Worm (Caenorhabditis elegans) whole organism, mixed stage, embryonic: ENCODE measurements around the gene T24C12.1.

Experiments
- bed-3 ChIP-seq: fragments of 200-800 bp; sonication (Bioruptor generic); optimal IDR thresholded peaks from 3 replicates; lab custom pipeline; 2018; ENCODE audit warnings: mild to moderate bottlenecking, missing genetic modification characterization, moderate library complexity, missing compliant biosample characterization
- elt-3 ChIP-seq: fragments of 150-350 bp; optimal IDR thresholded peaks from 2 replicates; lab custom pipeline; 2014; ENCODE audit warnings: missing biosample characterization, missing genetic modification characterization
- lin-13 ChIP-seq: fragments of 150-350 bp; optimal IDR thresholded peaks from 2 replicates; lab custom pipeline; 2014; ENCODE audit warnings: missing biosample characterization, missing genetic modification characterization
- mep-1 ChIP-seq: fragments of 150-350 bp; optimal IDR thresholded peaks from 2 replicates; lab custom pipeline; 2017; ENCODE audit warnings: missing biosample characterization, missing genetic modification reagents, missing genetic modification characterization, inconsistent platforms
- nhr-237 ChIP-seq: fragments of 150-350 bp; optimal IDR thresholded peaks from 2 replicates; lab custom pipeline; 2014; ENCODE audit warnings: missing biosample characterization, missing genetic modification characterization
- nhr-28 ChIP-seq: fragments of 150-350 bp; optimal IDR thresholded peaks from 2 replicates; lab custom pipeline; 2014; ENCODE audit warnings: missing biosample characterization, missing genetic modification characterization

DNA sequence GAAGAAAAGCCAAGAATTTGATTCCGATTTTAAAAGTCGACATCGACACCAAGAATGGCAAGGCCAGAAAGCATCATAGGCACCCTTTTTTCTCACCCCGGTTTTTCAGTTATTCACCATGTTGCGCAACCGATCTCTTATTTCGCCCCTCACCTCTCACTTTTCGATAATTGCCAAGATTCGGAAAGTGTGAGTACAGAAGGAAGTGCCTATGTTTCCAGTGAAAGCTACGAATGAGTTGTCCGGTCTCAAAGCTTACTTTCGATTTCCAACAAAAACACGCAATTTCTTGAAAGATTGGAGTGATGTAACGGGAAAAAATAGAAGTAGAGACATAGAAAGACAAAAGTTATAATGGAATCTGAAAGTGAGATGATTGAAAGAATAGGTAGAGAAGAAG, 45.5 kb upstream of the T24C12.1 start:
- TF ChIP-seq lin-13 (tag; lab: Kevin White, UChicago) (no peak), bed-3 (no peak), mep-1 (no peak), elt-3 (tag; lab: Kevin White, UChicago) (no peak), nhr-28 (tag; lab: Kevin White, UChicago) (no peak), nhr-237 (tag; lab: Kevin White, UChicago) (no peak)
